Fruit fly (Drosophila melanogaster) whole organism, embryonic: ENCODE measurements around the gene GramD1B.

Experiments
- Atf-2 ChIP-seq: fragments of 200-800 bp; sonication (Bioruptor generic); optimal IDR thresholded peaks from 2 replicates; lab custom pipeline; 2016; ENCODE audit warnings: missing biosample characterization, missing genetic modification characterization
- Atf6 ChIP-seq: fragments of 200-800 bp; sonication (Bioruptor generic); IDR thresholded peaks from 2 replicates; pipeline ENCODE4 v1.3.6; 2022; ENCODE audit warnings: missing biosample characterization, missing genetic modification characterization
- CG10147 ChIP-seq: fragments of 200-800 bp; sonication (Bioruptor generic); optimal IDR thresholded peaks from 2 replicates; lab custom pipeline; 2019; ENCODE audit warnings: missing biosample characterization, mild to moderate bottlenecking, missing genetic modification characterization, moderate library complexity
- CG10959 ChIP-seq: fragments of 200-800 bp; sonication (Bioruptor generic); IDR thresholded peaks from 2 replicates; pipeline ENCODE4 v1.3.6; 2022; ENCODE audit warnings: missing biosample characterization, missing genetic modification characterization
- CG12219 ChIP-seq: fragments of 200-800 bp; sonication (Bioruptor generic); optimal IDR thresholded peaks from 3 replicates; lab custom pipeline; 2018; ENCODE audit warnings: missing biosample characterization, mild to moderate bottlenecking, missing genetic modification characterization
- CG13775 ChIP-seq: fragments of 200-800 bp; sonication (Bioruptor generic); optimal IDR thresholded peaks from 3 replicates; lab custom pipeline; 2017; ENCODE audit warnings: missing biosample characterization, mild to moderate bottlenecking, missing genetic modification characterization
- CG14441 ChIP-seq: fragments of 200-800 bp; sonication (Bioruptor generic); IDR thresholded peaks from 2 replicates; pipeline ENCODE4 v1.3.6; 2022; ENCODE audit warnings: missing biosample characterization, missing genetic modification characterization
- CG18599 ChIP-seq: fragments of 200-800 bp; sonication (Bioruptor generic); optimal IDR thresholded peaks from 3 replicates; lab custom pipeline; 2017; ENCODE audit warnings: missing biosample characterization, missing genetic modification characterization, mild to moderate bottlenecking, moderate library complexity, missing genetic modification reagents
- CG18764 ChIP-seq: fragments of 200-800 bp; sonication (Bioruptor generic); optimal IDR thresholded peaks from 3 replicates; lab custom pipeline; 2016; ENCODE audit warnings: missing biosample characterization, missing genetic modification characterization
- CG2199 ChIP-seq: fragments of 200-800 bp; sonication (Bioruptor generic); IDR thresholded peaks from 3 replicates; pipeline ENCODE4 v1.3.6; 2022; ENCODE audit warnings: missing biosample characterization, missing genetic modification characterization
- CG2678 ChIP-seq: fragments of 200-800 bp; sonication (Bioruptor generic); optimal IDR thresholded peaks from 3 replicates; lab custom pipeline; 2019; ENCODE audit warnings: missing biosample characterization, mild to moderate bottlenecking, missing genetic modification characterization, moderate library complexity
- CG31224 ChIP-seq: fragments of 200-800 bp; sonication (Bioruptor generic); IDR thresholded peaks from 2 replicates; pipeline ENCODE4 v1.3.6; 2022; ENCODE audit warnings: missing biosample characterization, missing genetic modification characterization
- CG4730 ChIP-seq: fragments of 200-800 bp; sonication (Bioruptor generic); IDR thresholded peaks from 2 replicates; pipeline ENCODE4 v1.3.6; 2022; ENCODE audit warnings: missing biosample characterization, missing genetic modification characterization
- CG6683 ChIP-seq: fragments of 200-800 bp; sonication (Bioruptor generic); optimal IDR thresholded peaks from 2 replicates; lab custom pipeline; 2017; ENCODE audit warnings: missing biosample characterization, mild to moderate bottlenecking, missing genetic modification characterization, missing genetic modification reagents
- CG7745 ChIP-seq: fragments of 200-800 bp; sonication (Bioruptor generic); optimal IDR thresholded peaks from 2 replicates; lab custom pipeline; 2018; ENCODE audit warnings: missing biosample characterization, mild to moderate bottlenecking, missing genetic modification characterization, moderate library complexity
- CG7928 ChIP-seq: fragments of 200-800 bp; sonication (Bioruptor generic); optimal IDR thresholded peaks from 2 replicates; lab custom pipeline; 2017; ENCODE audit warnings: missing biosample characterization, mild to moderate bottlenecking, missing genetic modification characterization
- CG8089 ChIP-seq: fragments of 200-800 bp; sonication (Bioruptor generic); optimal IDR thresholded peaks from 3 replicates; lab custom pipeline; 2016; ENCODE audit warnings: missing biosample characterization, missing genetic modification characterization
- CG8944 ChIP-seq: fragments of 200-800 bp; sonication (Bioruptor generic); optimal IDR thresholded peaks from 3 replicates; lab custom pipeline; 2016; ENCODE audit warnings: missing biosample characterization, missing genetic modification characterization
- Dad ChIP-seq: fragments of 200-800 bp; sonication (Bioruptor generic); optimal IDR thresholded peaks from 3 replicates; lab custom pipeline; 2016; ENCODE audit warnings: missing biosample characterization, missing genetic modification characterization
- Dbx ChIP-seq: fragments of 200-800 bp; sonication (Bioruptor generic); IDR thresholded peaks from 3 replicates; pipeline ENCODE4 v1.3.6; 2022; ENCODE audit warnings: missing biosample characterization, missing genetic modification characterization
- E2f1 ChIP-seq: fragments of 200-800 bp; sonication (Bioruptor generic); IDR thresholded peaks from 2 replicates; pipeline ENCODE4 v1.3.6; 2022; ENCODE audit warnings: missing biosample characterization, missing genetic modification characterization
- Fer1 ChIP-seq: fragments of 200-800 bp; sonication (Bioruptor generic); optimal IDR thresholded peaks from 2 replicates; lab custom pipeline; 2017; ENCODE audit warnings: missing biosample characterization, mild to moderate bottlenecking, missing genetic modification characterization
- HLH3B ChIP-seq: fragments of 200-800 bp; sonication (Bioruptor generic); IDR thresholded peaks from 2 replicates; pipeline ENCODE4 v1.3.6; 2022; ENCODE audit warnings: missing biosample characterization, missing genetic modification characterization
- Hr51 ChIP-seq, 2 experiments: fragments of 200-800 bp; sonication (Bioruptor generic); optimal IDR thresholded peaks; 2 replicates in 1 of 2; 3 replicates in 1 of 2; lab custom pipeline; 2016 to 2018; ENCODE audit warnings: missing biosample characterization in 2 of 2, missing genetic modification characterization in 2 of 2, mild to moderate bottlenecking in 1 of 2, moderate library complexity in 1 of 2
- MESR4 ChIP-seq: fragments of 200-800 bp; sonication (Bioruptor generic); optimal IDR thresholded peaks from 2 replicates; lab custom pipeline; 2018; ENCODE audit warnings: missing biosample characterization, mild to moderate bottlenecking, missing genetic modification characterization, moderate library complexity
- MTF-1 ChIP-seq: fragments of 200-800 bp; sonication (Bioruptor generic); optimal IDR thresholded peaks from 2 replicates; lab custom pipeline; 2018; ENCODE audit warnings: missing biosample characterization, mild to moderate bottlenecking, missing genetic modification characterization, borderline replicate concordance
- Myb ChIP-seq: fragments of 200-800 bp; sonication (Bioruptor generic); optimal IDR thresholded peaks from 2 replicates; lab custom pipeline; 2016; ENCODE audit warnings: missing biosample characterization, missing genetic modification characterization
- Optix ChIP-seq: fragments of 200-800 bp; sonication (Bioruptor generic); IDR thresholded peaks from 3 replicates; pipeline ENCODE4 v1.3.6; 2022; ENCODE audit warnings: missing biosample characterization, missing genetic modification characterization
- Poxn ChIP-seq: fragments of 200-800 bp; sonication (Bioruptor generic); IDR thresholded peaks from 2 replicates; pipeline ENCODE4 v1.3.6; 2022; ENCODE audit warnings: missing biosample characterization, missing genetic modification characterization
- Ravus ChIP-seq: fragments of 200-800 bp; sonication (Bioruptor generic); IDR thresholded peaks from 2 replicates; pipeline ENCODE4 v1.3.6; 2022; ENCODE audit warnings: missing biosample characterization, missing genetic modification characterization
- Six4 ChIP-seq: fragments of 200-800 bp; sonication (Bioruptor generic); optimal IDR thresholded peaks from 2 replicates; lab custom pipeline; 2016; ENCODE audit warnings: missing biosample characterization, missing genetic modification characterization
- Sox100B ChIP-seq: fragments of 200-800 bp; sonication (Bioruptor generic); optimal IDR thresholded peaks from 3 replicates; lab custom pipeline; 2018; ENCODE audit warnings: missing biosample characterization, mild to moderate bottlenecking, missing genetic modification characterization
- Ssrp ChIP-seq: fragments of 200-800 bp; sonication (Bioruptor generic); optimal IDR thresholded peaks from 2 replicates; lab custom pipeline; 2018; ENCODE audit warnings: missing biosample characterization, mild to moderate bottlenecking, missing genetic modification characterization, moderate library complexity
- ato ChIP-seq: fragments of 200-800 bp; sonication (Bioruptor generic); IDR thresholded peaks from 2 replicates; pipeline ENCODE4 v1.3.6; 2022; ENCODE audit warnings: missing biosample characterization, missing genetic modification characterization; ENCODE audit not compliant: partially characterized antibody
- bcd ChIP-seq: fragments of 200-800 bp; sonication (Bioruptor generic); optimal IDR thresholded peaks from 2 replicates; lab custom pipeline; 2017; ENCODE audit warnings: missing biosample characterization, mild to moderate bottlenecking, missing genetic modification characterization
- ci ChIP-seq: fragments of 200-800 bp; sonication (Bioruptor generic); IDR thresholded peaks from 3 replicates; pipeline ENCODE4 v1.3.6; 2022; ENCODE audit warnings: missing biosample characterization, missing genetic modification characterization
- cwo ChIP-seq: fragments of 200-800 bp; sonication (Bioruptor generic); optimal IDR thresholded peaks from 3 replicates; lab custom pipeline; 2017; ENCODE audit warnings: missing biosample characterization, missing genetic modification characterization, mild to moderate bottlenecking, moderate library complexity, missing genetic modification reagents
- dmrt11E ChIP-seq: fragments of 200-800 bp; sonication (Bioruptor generic); optimal IDR thresholded peaks from 3 replicates; lab custom pipeline; 2018; ENCODE audit warnings: missing biosample characterization, mild to moderate bottlenecking, missing genetic modification characterization, moderate library complexity
- exex ChIP-seq: fragments of 200-800 bp; sonication (Bioruptor generic); optimal IDR thresholded peaks from 4 replicates; lab custom pipeline; 2018; ENCODE audit warnings: missing biosample characterization, mild to moderate bottlenecking, missing genetic modification characterization, moderate library complexity
- hkb ChIP-seq, 2 experiments: fragments of 200-800 bp in 1 of 2; fragments of >200 bp in 1 of 2; sonication (Bioruptor generic) in 1 of 2; IDR thresholded peaks in 1 of 2; optimal IDR thresholded peaks in 1 of 2; 2 replicates each; pipeline versions ENCODE4 v1.3.6 to Lab custom; 2017 to 2022; ENCODE audit warnings: missing biosample characterization in 1 of 2, missing genetic modification characterization in 1 of 2
- oc ChIP-seq: fragments of 200-800 bp; sonication (Bioruptor generic); optimal IDR thresholded peaks from 2 replicates; lab custom pipeline; 2018; ENCODE audit warnings: missing biosample characterization, mild to moderate bottlenecking, missing genetic modification characterization, moderate library complexity
- odd ChIP-seq: fragments of 200-800 bp; sonication (Bioruptor generic); optimal IDR thresholded peaks from 2 replicates; lab custom pipeline; 2017; ENCODE audit warnings: missing biosample characterization, mild to moderate bottlenecking, missing genetic modification characterization
- prd ChIP-seq, 3 experiments: fragments of >200 bp in 2 of 3; fragments of 200-800 bp in 1 of 3; sonication (Bioruptor generic) in 1 of 3; optimal IDR thresholded peaks in 2 of 3; IDR thresholded peaks in 1 of 3; 2 replicates in 2 of 3; 3 replicates in 1 of 3; pipeline versions ENCODE4 v1.3.6 to Lab custom; 2017 to 2022; ENCODE audit warnings: missing biosample characterization in 1 of 3, missing genetic modification characterization in 1 of 3
- pzg ChIP-seq: fragments of 200-800 bp; sonication (Bioruptor generic); optimal IDR thresholded peaks from 3 replicates; lab custom pipeline; 2018; ENCODE audit warnings: missing biosample characterization, mild to moderate bottlenecking, missing genetic modification characterization, moderate library complexity
- ro ChIP-seq: fragments of 200-800 bp; sonication (Bioruptor generic); IDR thresholded peaks from 2 replicates; pipeline ENCODE4 v1.3.6; 2022; ENCODE audit warnings: missing biosample characterization, missing genetic modification characterization
- salm ChIP-seq: fragments of 200-800 bp; sonication (Bioruptor generic); optimal IDR thresholded peaks from 2 replicates; lab custom pipeline; 2018; ENCODE audit warnings: missing biosample characterization, mild to moderate bottlenecking, missing genetic modification characterization
- slp2 ChIP-seq: fragments of 200-800 bp; sonication (Bioruptor generic); optimal IDR thresholded peaks from 2 replicates; lab custom pipeline; 2016; ENCODE audit warnings: missing biosample characterization, missing genetic modification characterization
- twi ChIP-seq: fragments of 200-800 bp; optimal IDR thresholded peaks from 2 replicates; lab custom pipeline; 2019; ENCODE audit warnings: missing biosample characterization, mild to moderate bottlenecking, missing genetic modification characterization, moderate library complexity
- wek ChIP-seq: fragments of 200-800 bp; sonication (Bioruptor generic); optimal IDR thresholded peaks from 3 replicates; lab custom pipeline; 2018; ENCODE audit warnings: missing biosample characterization, mild to moderate bottlenecking, missing genetic modification characterization, moderate library complexity
- z ChIP-seq: fragments of 200-800 bp; sonication (Bioruptor generic); IDR thresholded peaks from 3 replicates; pipeline ENCODE4 v1.3.6; 2022; ENCODE audit warnings: missing biosample characterization, missing genetic modification characterization

The GramD1B gene

dm6 chr2L:3356193-3356645, 17.0 kb downstream of the GramD1B start (continued):
- TF ChIP-seq hkb (optimal IDR thresholded peaks at IDR 0.05; lab: Kevin White, UChicago) (no peak), hkb (GFP tag; IDR thresholded peaks at IDR 0.05; lab: Robert Waterston, UW) (no peak), Myb (GFP tag; lab: Kevin White, UChicago) (peak; percentile 6), CG10147 (GFP tag; lab: Kevin White, UChicago) (no peak), twi (tag; lab: Kevin White, UChicago) (no peak), CG12219 (no peak), CG18599 (GFP tag; lab: Kevin White, UChicago) (peak; percentile 66), CG14441 (GFP tag; lab: Robert Waterston, UW) (0 out of 2 replicates have a peak, but pooled peaks have one; percentile 46), CG31224 (GFP tag; lab: Robert Waterston, UW) (0 out of 2 replicates have a peak, but pooled peaks have one; percentile 9), prd (optimal IDR thresholded peaks at IDR 0.05; lab: Kevin White, UChicago) (no peak), prd (GFP tag; IDR thresholded peaks at IDR 0.05; lab: Robert Waterston, UW) (no peak), CG7745 (tag; lab: Kevin White, UChicago) (no peak), CG8944 (GFP tag; lab: Kevin White, UChicago) (peak; percentile 0), CG4730 (no peak), ro (no peak), ci (GFP tag; lab: Robert Waterston, UW) (no peak), exex (tag; lab: Kevin White, UChicago) (peak; percentile 33), HLH3B (GFP tag; lab: Robert Waterston, UW) (no peak), E2f1 (GFP tag; lab: Robert Waterston, UW) (no peak), Six4 (GFP tag; lab: Kevin White, UChicago) (no peak), Poxn (GFP tag; lab: Robert Waterston, UW) (no peak), Ravus (GFP tag; lab: Robert Waterston, UW) (no peak), slp2 (GFP tag; lab: Kevin White, UChicago) (no peak), CG6683 (GFP tag; lab: Kevin White, UChicago) (no peak), odd (GFP tag; lab: Kevin White, UChicago) (no peak), CG10959 (GFP tag; lab: Robert Waterston, UW) (no peak), Optix (GFP tag; lab: Robert Waterston, UW) (no peak), MESR4 (GFP tag; lab: Kevin White, UChicago) (no peak), CG18764 (GFP tag; lab: Kevin White, UChicago) (no peak), Ssrp (tag; lab: Kevin White, UChicago) (no peak), MTF-1 (no peak), CG2199 (no peak), oc (no peak), Fer1 (GFP tag; lab: Kevin White, UChicago) (no peak), Atf-2 (no peak), Hr51 (GFP tag; optimal IDR thresholded peaks at IDR 0.05; lab: Kevin White, UChicago) (no peak), pzg (GFP tag; lab: Kevin White, UChicago) (no peak), bcd (GFP tag; lab: Kevin White, UChicago) (no peak), CG2678 (tag; lab: Kevin White, UChicago) (no peak), CG8089 (GFP tag; lab: Kevin White, UChicago) (no peak), z (no peak), CG7928 (GFP tag; lab: Kevin White, UChicago) (no peak), cwo (GFP tag; lab: Kevin White, UChicago) (peak; percentile 58), Atf6 (peak; percentile 52; the same call in 1 of the 2 replicates), salm (tag; lab: Kevin White, UChicago) (no peak), dmrt11E (tag; lab: Kevin White, UChicago) (no peak), Dad (GFP tag; lab: Kevin White, UChicago) (no peak), Dbx (GFP tag; lab: Robert Waterston, UW) (no peak), Sox100B (GFP tag; lab: Kevin White, UChicago) (no peak), CG13775 (GFP tag; lab: Kevin White, UChicago) (no peak), wek (GFP tag; lab: Kevin White, UChicago) (no peak), ato (GFP tag; lab: Robert Waterston, UW) (no peak)
